Fruit fly (Drosophila melanogaster) whole organism, embryonic: ENCODE data around the gene cnc.

Source experiments
- Atf6 ChIP-seq: fragments of 200-800 bp; sonication (Bioruptor generic); IDR thresholded peaks from 2 replicates; pipeline ENCODE4 v1.3.6; 2022; ENCODE audit warnings: missing biosample characterization, missing genetic modification characterization
- BtbVII ChIP-seq: fragments of 200-800 bp; sonication (Bioruptor generic); optimal IDR thresholded peaks from 3 replicates; lab custom pipeline; 2017; ENCODE audit warnings: missing biosample characterization, mild to moderate bottlenecking, missing genetic modification characterization
- CG10209 ChIP-seq: fragments of 200-800 bp; sonication (Bioruptor generic); optimal IDR thresholded peaks from 3 replicates; lab custom pipeline; 2017; ENCODE audit warnings: missing biosample characterization, mild to moderate bottlenecking, missing genetic modification characterization, missing genetic modification reagents
- CG10366 ChIP-seq: fragments of 200-800 bp; sonication (Bioruptor generic); IDR thresholded peaks from 2 replicates; pipeline ENCODE4 v1.3.6; 2022; ENCODE audit warnings: missing biosample characterization, missing genetic modification characterization
- CG10462 ChIP-seq: fragments of 200-800 bp; sonication (Bioruptor generic); optimal IDR thresholded peaks from 2 replicates; lab custom pipeline; 2016; ENCODE audit warnings: missing biosample characterization, missing genetic modification characterization
- CG10959 ChIP-seq: fragments of 200-800 bp; sonication (Bioruptor generic); IDR thresholded peaks from 2 replicates; pipeline ENCODE4 v1.3.6; 2022; ENCODE audit warnings: missing biosample characterization, missing genetic modification characterization
- CG15011 ChIP-seq: fragments of 200-800 bp; sonication (Bioruptor generic); optimal IDR thresholded peaks from 3 replicates; lab custom pipeline; 2018; ENCODE audit warnings: missing biosample characterization, mild to moderate bottlenecking, missing genetic modification characterization
- CG15073 ChIP-seq: fragments of 200-800 bp; sonication (Bioruptor generic); optimal IDR thresholded peaks from 2 replicates; lab custom pipeline; 2016; ENCODE audit warnings: missing biosample characterization, missing genetic modification characterization
- CG2678 ChIP-seq: fragments of 200-800 bp; sonication (Bioruptor generic); optimal IDR thresholded peaks from 3 replicates; lab custom pipeline; 2019; ENCODE audit warnings: missing biosample characterization, mild to moderate bottlenecking, missing genetic modification characterization, moderate library complexity
- CG3407 ChIP-seq: fragments of 200-800 bp; sonication (Bioruptor generic); optimal IDR thresholded peaks from 2 replicates; lab custom pipeline; 2018; ENCODE audit warnings: missing biosample characterization, mild to moderate bottlenecking, missing genetic modification characterization
- CG34422 ChIP-seq: fragments of 200-800 bp; sonication (Bioruptor generic); IDR thresholded peaks from 3 replicates; pipeline ENCODE4 v1.3.6; 2022; ENCODE audit warnings: missing biosample characterization, missing genetic modification characterization
- CG6272 ChIP-seq: fragments of 200-800 bp; sonication (Bioruptor generic); IDR thresholded peaks from 2 replicates; pipeline ENCODE4 v1.3.6; 2022; ENCODE audit warnings: missing biosample characterization, missing genetic modification characterization
- CG7271 ChIP-seq: fragments of 200-800 bp; sonication (Bioruptor generic); optimal IDR thresholded peaks from 2 replicates; lab custom pipeline; 2018; ENCODE audit warnings: missing biosample characterization, mild to moderate bottlenecking, missing genetic modification characterization, moderate library complexity
- CG8281 ChIP-seq: fragments of 200-800 bp; sonication (Bioruptor generic); optimal IDR thresholded peaks from 2 replicates; lab custom pipeline; 2018; ENCODE audit warnings: missing biosample characterization, mild to moderate bottlenecking, missing genetic modification characterization, moderate library complexity
- CG9817 ChIP-seq: fragments of 200-800 bp; sonication (Bioruptor generic); optimal IDR thresholded peaks from 2 replicates; lab custom pipeline; 2018; ENCODE audit warnings: missing biosample characterization, mild to moderate bottlenecking, missing genetic modification characterization, moderate library complexity
- Camta ChIP-seq: fragments of 200-800 bp; sonication (Bioruptor generic); optimal IDR thresholded peaks from 2 replicates; lab custom pipeline; 2016; ENCODE audit warnings: missing biosample characterization, missing genetic modification characterization
- D19B ChIP-seq: fragments of 200-800 bp; sonication (Bioruptor generic); optimal IDR thresholded peaks from 2 replicates; lab custom pipeline; 2017; ENCODE audit warnings: missing biosample characterization, mild to moderate bottlenecking, missing genetic modification characterization
- Dbx ChIP-seq: fragments of 200-800 bp; sonication (Bioruptor generic); IDR thresholded peaks from 3 replicates; pipeline ENCODE4 v1.3.6; 2022; ENCODE audit warnings: missing biosample characterization, missing genetic modification characterization
- Dek ChIP-seq: fragments of 200-800 bp; sonication (Bioruptor generic); optimal IDR thresholded peaks from 3 replicates; lab custom pipeline; 2019; ENCODE audit warnings: missing biosample characterization, mild to moderate bottlenecking, missing genetic modification characterization, moderate library complexity
- Dfd ChIP-seq, 2 experiments: fragments of >200 bp; optimal IDR thresholded peaks; 2 replicates each; lab custom pipeline; 2017; ENCODE audit warnings: missing biosample characterization in 2 of 2, missing genetic modification characterization in 2 of 2
- Dip3 ChIP-seq: fragments of 200-800 bp; sonication (Bioruptor generic); optimal IDR thresholded peaks from 3 replicates; lab custom pipeline; 2016; ENCODE audit warnings: missing biosample characterization, missing genetic modification characterization
- Doc2 ChIP-seq: fragments of 200-800 bp; sonication (Bioruptor generic); IDR thresholded peaks from 2 replicates; pipeline ENCODE4 v1.3.6; 2022; ENCODE audit warnings: missing biosample characterization, missing genetic modification characterization
- Hr39 ChIP-seq: fragments of >200 bp; optimal IDR thresholded peaks from 2 replicates; lab custom pipeline; 2017
- Hr51 ChIP-seq, 2 experiments: fragments of 200-800 bp; sonication (Bioruptor generic); optimal IDR thresholded peaks; 2 replicates in 1 of 2; 3 replicates in 1 of 2; lab custom pipeline; 2016 to 2018; ENCODE audit warnings: missing biosample characterization in 2 of 2, missing genetic modification characterization in 2 of 2, mild to moderate bottlenecking in 1 of 2, moderate library complexity in 1 of 2
- MESR4 ChIP-seq: fragments of 200-800 bp; sonication (Bioruptor generic); optimal IDR thresholded peaks from 2 replicates; lab custom pipeline; 2018; ENCODE audit warnings: missing biosample characterization, mild to moderate bottlenecking, missing genetic modification characterization, moderate library complexity
- Optix ChIP-seq: fragments of 200-800 bp; sonication (Bioruptor generic); IDR thresholded peaks from 3 replicates; pipeline ENCODE4 v1.3.6; 2022; ENCODE audit warnings: missing biosample characterization, missing genetic modification characterization
- abd-A ChIP-seq: fragments of 200-800 bp; sonication (Bioruptor generic); optimal IDR thresholded peaks from 3 replicates; lab custom pipeline; 2019; ENCODE audit warnings: missing biosample characterization, mild to moderate bottlenecking, missing genetic modification characterization, moderate library complexity
- bab2 ChIP-seq: fragments of 200-800 bp; sonication (Bioruptor generic); optimal IDR thresholded peaks from 2 replicates; lab custom pipeline; 2016; ENCODE audit warnings: missing biosample characterization, missing genetic modification characterization
- bbx ChIP-seq: fragments of 200-800 bp; sonication (Bioruptor generic); IDR thresholded peaks from 2 replicates; pipeline ENCODE4 v1.3.6; 2022; ENCODE audit warnings: missing biosample characterization, missing genetic modification characterization; ENCODE audit not compliant: partially characterized antibody
- ci ChIP-seq: fragments of 200-800 bp; sonication (Bioruptor generic); IDR thresholded peaks from 3 replicates; pipeline ENCODE4 v1.3.6; 2022; ENCODE audit warnings: missing biosample characterization, missing genetic modification characterization
- dimm ChIP-seq: fragments of 200-800 bp; sonication (Bioruptor generic); IDR thresholded peaks from 2 replicates; pipeline ENCODE4 v1.3.6; 2022; ENCODE audit warnings: missing biosample characterization, missing genetic modification characterization
- dmrt11E ChIP-seq: fragments of 200-800 bp; sonication (Bioruptor generic); optimal IDR thresholded peaks from 3 replicates; lab custom pipeline; 2018; ENCODE audit warnings: missing biosample characterization, mild to moderate bottlenecking, missing genetic modification characterization, moderate library complexity
- en ChIP-seq: fragments of 200-800 bp; sonication (Bioruptor generic); optimal IDR thresholded peaks from 2 replicates; lab custom pipeline; 2016; ENCODE audit warnings: missing biosample characterization, missing genetic modification characterization
- esg ChIP-seq: fragments of 200-800 bp; sonication (Bioruptor generic); conservative IDR thresholded peaks from 2 replicates; pipeline ENCODE4 v1.3.6; 2022; ENCODE audit warnings: missing biosample characterization, missing genetic modification characterization
- grn ChIP-seq: fragments of 200-800 bp; sonication (Bioruptor generic); optimal IDR thresholded peaks from 3 replicates; lab custom pipeline; 2017; ENCODE audit warnings: missing biosample characterization, missing genetic modification characterization
- gro ChIP-seq: fragments of 200-800 bp; sonication (Bioruptor generic); optimal IDR thresholded peaks from 2 replicates; lab custom pipeline; 2016; ENCODE audit warnings: missing biosample characterization, missing genetic modification characterization
- h ChIP-seq: fragments of >200 bp; optimal IDR thresholded peaks from 2 replicates; lab custom pipeline; 2017
- klu ChIP-seq: fragments of 200-800 bp; sonication (Bioruptor generic); IDR thresholded peaks from 2 replicates; pipeline ENCODE4 v1.3.6; 2022; ENCODE audit warnings: missing biosample characterization, missing genetic modification characterization
- knrl ChIP-seq: fragments of 200-800 bp; sonication (Bioruptor generic); IDR thresholded peaks from 3 replicates; pipeline ENCODE4 v1.3.6; 2022; ENCODE audit warnings: missing biosample characterization, missing genetic modification characterization; ENCODE audit not compliant: partially characterized antibody
- lab ChIP-seq: fragments of 200-800 bp; sonication (Bioruptor generic); optimal IDR thresholded peaks from 3 replicates; lab custom pipeline; 2017; ENCODE audit warnings: missing biosample characterization, missing genetic modification characterization, mild to moderate bottlenecking, moderate library complexity, missing genetic modification reagents
- maf-S ChIP-seq: fragments of 200-800 bp; sonication (Bioruptor generic); optimal IDR thresholded peaks from 2 replicates; lab custom pipeline; 2016; ENCODE audit warnings: missing biosample characterization, missing genetic modification characterization
- mld ChIP-seq: fragments of 200-800 bp; sonication (Bioruptor generic); IDR thresholded peaks from 3 replicates; pipeline ENCODE4 v1.3.6; 2022; ENCODE audit warnings: missing biosample characterization, missing genetic modification characterization; ENCODE audit not compliant: partially characterized antibody
- onecut ChIP-seq: fragments of 200-800 bp; sonication (Bioruptor generic); IDR thresholded peaks from 2 replicates; pipeline ENCODE4 v1.3.6; 2022; ENCODE audit warnings: missing biosample characterization, missing genetic modification characterization
- ro ChIP-seq: fragments of 200-800 bp; sonication (Bioruptor generic); IDR thresholded peaks from 2 replicates; pipeline ENCODE4 v1.3.6; 2022; ENCODE audit warnings: missing biosample characterization, missing genetic modification characterization
- scrt ChIP-seq: fragments of 200-800 bp; sonication (Bioruptor generic); optimal IDR thresholded peaks from 2 replicates; lab custom pipeline; 2018; ENCODE audit warnings: missing biosample characterization, mild to moderate bottlenecking, missing genetic modification characterization, moderate library complexity
- tap ChIP-seq: fragments of 200-800 bp; optimal IDR thresholded peaks from 3 replicates; lab custom pipeline; 2019; ENCODE audit warnings: missing biosample characterization, mild to moderate bottlenecking, missing genetic modification characterization, moderate library complexity
- tin ChIP-seq: fragments of 200-800 bp; sonication (Bioruptor generic); optimal IDR thresholded peaks from 3 replicates; lab custom pipeline; 2016; ENCODE audit warnings: missing biosample characterization, missing genetic modification characterization
- zen ChIP-seq: fragments of 200-800 bp; sonication (Bioruptor generic); optimal IDR thresholded peaks from 3 replicates; lab custom pipeline; 2018; ENCODE audit warnings: missing biosample characterization, mild to moderate bottlenecking, missing genetic modification characterization, moderate library complexity
- zen2 ChIP-seq: fragments of 200-800 bp; sonication (Bioruptor generic); IDR thresholded peaks from 3 replicates; pipeline ENCODE4 v1.3.6; 2022; ENCODE audit warnings: missing biosample characterization, missing genetic modification characterization; ENCODE audit not compliant: partially characterized antibody
- zf30C ChIP-seq: fragments of 200-800 bp; sonication (Bioruptor generic); optimal IDR thresholded peaks from 3 replicates; lab custom pipeline; 2018; ENCODE audit warnings: missing biosample characterization, mild to moderate bottlenecking, missing genetic modification characterization

cnc gene

dm6 chr3R:23176445-23177087, 49.9 kb downstream of the cnc start (continued):
- no peak for TF ChIP-seq MESR4 (GFP tag; lab: Kevin White, UChicago)
- no peak for TF ChIP-seq CG10462 (GFP tag; lab: Kevin White, UChicago)
- no peak for TF ChIP-seq Dfd (GFP tag; optimal IDR thresholded peaks at IDR 0.05; lab: Kevin White, UChicago)
- TF ChIP-seq CG10366: peak; percentile 10; the same call in 1 of the 2 replicates
- TF ChIP-seq CG15073 (GFP tag; lab: Kevin White, UChicago): no peak
- peak; percentile 29; the same call in 1 of the 2 replicates for TF ChIP-seq CG10959 (GFP tag; lab: Robert Waterston, UW)
- TF ChIP-seq CG2678 (tag; lab: Kevin White, UChicago): peak; percentile 59
- TF ChIP-seq ro: no peak
- no peak for TF ChIP-seq klu
- TF ChIP-seq CG34422: no peak
- TF ChIP-seq Doc2: no peak
- TF ChIP-seq onecut (GFP tag; lab: Robert Waterston, UW): peak; percentile 62; the same call in 1 of the 2 replicates
- peak; percentile 26 for TF ChIP-seq grn (GFP tag; lab: Kevin White, UChicago)
- no peak for TF ChIP-seq dimm (GFP tag; lab: Robert Waterston, UW)
- TF ChIP-seq CG15011 (GFP tag; lab: Kevin White, UChicago): peak; percentile 23
- no peak for TF ChIP-seq en
- TF ChIP-seq bab2 (GFP tag; lab: Kevin White, UChicago): peak; percentile 46
- TF ChIP-seq abd-A (tag; lab: Kevin White, UChicago): no peak
- no peak for TF ChIP-seq Optix (GFP tag; lab: Robert Waterston, UW)
- TF ChIP-seq dmrt11E (tag; lab: Kevin White, UChicago): no peak
- peak; percentile 44 for TF ChIP-seq scrt (GFP tag; lab: Kevin White, UChicago)
- TF ChIP-seq tap (tag; lab: Kevin White, UChicago): no peak
- TF ChIP-seq ci (GFP tag; lab: Robert Waterston, UW): peak; percentile 65; the same call in 1 of the 3 replicates
- peak; percentile 53 for TF ChIP-seq BtbVII (GFP tag; lab: Kevin White, UChicago)
- TF ChIP-seq Camta: peak; percentile 41
- TF ChIP-seq zen: no peak
- TF ChIP-seq CG10209 (GFP tag; lab: Kevin White, UChicago): peak; percentile 58
- TF ChIP-seq CG8281 (tag; lab: Kevin White, UChicago): peak; percentile 31
- TF ChIP-seq CG7271: no peak
- peak; percentile 20 for TF ChIP-seq Dek (tag; lab: Kevin White, UChicago)
- TF ChIP-seq Dbx: peak; percentile 69; the same call in 2 of the 3 replicates
- no peak for TF ChIP-seq tin (GFP tag; lab: Kevin White, UChicago)
- no peak for TF ChIP-seq CG6272 (GFP tag; lab: Robert Waterston, UW)
- no peak for TF ChIP-seq maf-S (GFP tag; lab: Kevin White, UChicago)
- peak; percentile 16 for TF ChIP-seq CG9817 (tag; lab: Kevin White, UChicago)
- TF ChIP-seq esg: no peak
- peak; percentile 81 for TF ChIP-seq lab (GFP tag; lab: Kevin White, UChicago)
- TF ChIP-seq bbx: no peak
- TF ChIP-seq Hr39 (lab: Kevin White, UChicago): no peak
- TF ChIP-seq CG3407 (GFP tag; lab: Kevin White, UChicago): peak; percentile 46
- TF ChIP-seq knrl (GFP tag; lab: Robert Waterston, UW): no peak
- no peak for TF ChIP-seq mld (GFP tag; lab: Robert Waterston, UW)
- no peak for TF ChIP-seq Hr51 (GFP tag; optimal IDR thresholded peaks at IDR 0.05; lab: Kevin White, UChicago)
- TF ChIP-seq Dip3 (GFP tag; lab: Kevin White, UChicago): peak; percentile 42
- peak; percentile 67 for TF ChIP-seq gro (GFP tag; lab: Kevin White, UChicago)
- no peak for TF ChIP-seq h
- no peak for TF ChIP-seq zf30C
- TF ChIP-seq D19B (GFP tag; lab: Kevin White, UChicago): no peak
- TF ChIP-seq zen2 (GFP tag; lab: Robert Waterston, UW): no peak
- TF ChIP-seq Atf6 (GFP tag; lab: Robert Waterston, UW): peak; percentile 46; the same call in 1 of the 2 replicates
